Fruit fly (Drosophila melanogaster) whole organism, embryonic: ENCODE data around the gene CG15922.

Experiments
- Oaz ChIP-seq: fragments of 200-800 bp; sonication (Bioruptor generic); IDR thresholded peaks from 2 replicates; pipeline ENCODE4 v1.3.6; 2022; ENCODE audit warnings: missing biosample characterization, missing genetic modification characterization
- Sry-δ ChIP-seq: fragments of 200-800 bp; sonication (Bioruptor generic); optimal IDR thresholded peaks from 2 replicates; lab custom pipeline; 2016; ENCODE audit warnings: missing biosample characterization, missing genetic modification characterization
- da ChIP-seq: fragments of 200-800 bp; sonication (Bioruptor generic); optimal IDR thresholded peaks from 2 replicates; lab custom pipeline; 2016; ENCODE audit warnings: missing biosample characterization, missing genetic modification characterization
- sc ChIP-seq, 3 experiments: fragments of >200 bp in 2 of 3; fragments of 200-800 bp in 1 of 3; sonication (Bioruptor generic) in 1 of 3; optimal IDR thresholded peaks; 2 replicates in 2 of 3; 3 replicates in 1 of 3; lab custom pipeline; 2017; ENCODE audit warnings: mild to moderate bottlenecking in 1 of 3, missing biosample characterization in 1 of 3, missing genetic modification characterization in 1 of 3, missing genetic modification reagents in 1 of 3
- wor ChIP-seq: fragments of 200-800 bp; sonication (Bioruptor generic); IDR thresholded peaks from 2 replicates; pipeline ENCODE4 v1.3.6; 2022; ENCODE audit warnings: missing biosample characterization, missing genetic modification characterization

- TF ChIP-seq sc (optimal IDR thresholded peaks at IDR 0.05; lab: Kevin White, UChicago) (no peak), sc (GFP tag; optimal IDR thresholded peaks at IDR 0.05; lab: Kevin White, UChicago) (no peak), wor (GFP tag; lab: Robert Waterston, UW) (peak; percentile 26; the same call in 1 of the 2 replicates), da (GFP tag; lab: Kevin White, UChicago) (no peak), Oaz (GFP tag; lab: Robert Waterston, UW) (peak; percentile 54; the same call in 1 of the 2 replicates), Sry-δ (GFP tag; lab: Kevin White, UChicago) (peak; percentile 71)
These were observed 2.5 kb downstream of the CG15922 start, which contains the start of the genes DPCoAC and CG5180 for dm6 chr3R:20557415-20558105.
